Fruit fly (Drosophila melanogaster): ENCODE results near the gene Rab5.

The Rab5 gene

DNA sequence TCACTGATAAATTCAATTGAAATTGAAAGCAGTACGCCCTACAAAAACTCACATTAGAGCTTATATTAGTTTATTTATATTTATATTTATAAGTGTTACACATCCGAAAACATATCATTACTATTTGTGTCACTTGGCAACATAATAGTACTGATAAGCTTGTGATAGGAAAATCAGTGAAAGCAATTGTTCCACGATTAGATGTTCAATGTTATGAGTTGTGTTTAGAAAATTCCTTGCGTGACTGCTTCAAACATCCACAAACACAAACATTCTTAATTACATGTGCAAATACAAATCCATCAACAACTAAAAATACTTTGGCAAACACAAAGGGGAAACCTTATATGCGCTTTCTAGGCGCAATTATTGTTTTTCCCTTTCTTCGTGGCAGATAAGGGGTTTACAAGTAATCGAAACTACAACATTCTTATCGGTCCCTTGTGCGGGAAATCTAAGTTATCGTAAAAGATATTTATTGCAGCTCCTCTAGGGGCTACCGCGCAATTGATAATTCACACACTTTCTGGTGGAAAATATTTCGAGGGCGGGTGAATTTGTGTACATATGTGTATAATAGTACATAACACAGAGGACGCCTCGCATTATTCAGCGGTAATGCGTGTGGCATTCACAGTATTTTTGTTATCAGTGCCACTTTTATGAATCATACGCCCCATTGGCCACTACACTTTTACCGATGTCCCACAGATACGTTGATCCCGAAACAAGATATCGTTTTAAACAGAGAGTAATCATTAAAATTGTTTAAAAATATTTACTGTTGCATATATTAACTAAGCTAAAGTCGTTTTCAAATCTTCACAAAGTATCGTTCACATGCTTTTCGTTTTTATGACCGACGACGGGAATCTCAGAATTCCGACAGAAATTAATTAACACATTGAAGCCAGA is 2.9 kb downstream of the Rab5 start:
- no peak for TF ChIP-seq Dll (optimal IDR thresholded peaks at IDR 0.05)
- no peak for TF ChIP-seq psq (optimal IDR thresholded peaks at IDR 0.05)
- TF ChIP-seq CG8478 (optimal IDR thresholded peaks at IDR 0.05), result no peak
- TF ChIP-seq EcR (GFP tag; optimal IDR thresholded peaks at IDR 0.05), result no peak
- TF ChIP-seq pan (optimal IDR thresholded peaks at IDR 0.05), result no peak
- TF ChIP-seq usp (GFP tag; optimal IDR thresholded peaks at IDR 0.05), result no peak

DNA sequence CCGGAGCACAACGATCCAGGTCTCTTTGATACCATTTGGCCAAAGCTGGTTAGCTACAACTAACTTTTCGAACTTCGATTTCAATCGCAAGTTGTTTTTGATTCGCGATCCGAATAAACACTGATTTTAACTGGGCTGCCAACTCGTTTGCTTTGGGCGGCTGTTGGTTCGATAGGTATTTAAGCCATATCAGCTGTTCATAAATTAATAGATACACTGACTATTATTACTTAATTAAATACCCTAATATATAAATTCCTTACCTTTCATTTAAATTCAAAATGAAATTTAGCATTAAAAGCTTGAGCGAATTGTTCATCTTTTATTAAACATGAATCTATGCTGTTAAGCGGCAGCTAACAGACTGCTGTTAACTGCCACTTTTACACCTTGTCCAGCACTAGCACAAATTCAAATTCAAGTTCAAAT is 7.8 kb downstream of the Rab5 start, which contains the start of gene CG9967:
Gene CG9967 (minus strand): TSS at position 129 of the 429 bp plus-strand sequence.
- TF ChIP-seq Dll (optimal IDR thresholded peaks at IDR 0.05) (no peak), usp (GFP tag; optimal IDR thresholded peaks at IDR 0.05) (no peak), CG8478 (optimal IDR thresholded peaks at IDR 0.05) (no peak), EcR (GFP tag; optimal IDR thresholded peaks at IDR 0.05) (no peak), pan (optimal IDR thresholded peaks at IDR 0.05) (no peak), psq (optimal IDR thresholded peaks at IDR 0.05) (no peak)

DNA sequence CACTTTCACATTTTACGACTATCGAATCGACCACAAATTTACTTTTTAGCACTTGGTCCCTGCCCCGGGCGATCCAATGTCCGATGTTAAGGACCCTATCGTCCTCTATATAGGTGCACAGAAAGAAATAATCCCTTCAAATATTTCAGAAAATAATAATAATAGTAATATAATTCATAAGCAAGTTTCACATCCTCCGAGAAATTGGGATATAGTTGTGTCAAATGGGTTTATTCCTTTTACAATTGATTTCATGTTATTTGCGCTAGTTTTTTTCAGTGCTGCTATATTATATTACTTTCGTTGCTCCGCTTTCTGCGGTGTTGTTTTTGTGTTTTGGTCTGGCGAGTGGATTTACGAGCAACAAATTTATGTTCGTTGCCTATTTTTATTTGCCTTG is 16.6 kb downstream of the Rab5 start:
- no peak for TF ChIP-seq psq (optimal IDR thresholded peaks at IDR 0.05)

DNA sequence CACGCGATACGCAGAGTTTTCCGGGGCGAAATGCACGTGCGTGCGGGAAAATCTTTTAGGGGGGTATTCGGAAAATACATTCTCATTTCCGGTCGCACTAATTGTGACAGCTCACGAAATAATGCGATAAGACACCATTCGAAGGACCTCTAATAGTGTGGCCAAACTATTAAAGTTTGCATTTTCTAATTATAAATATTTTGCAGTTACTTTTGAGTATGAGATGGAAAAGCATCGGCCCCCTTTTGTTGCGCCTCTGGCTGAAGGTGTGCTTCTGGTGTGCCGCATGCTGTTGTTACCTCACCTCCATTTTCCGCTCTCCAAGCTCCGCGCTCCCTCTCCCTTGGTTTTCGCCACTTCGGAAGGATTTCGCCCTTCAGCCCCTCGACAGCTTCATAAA is 50.9 kb downstream of the Rab5 start:
- TF ChIP-seq Dll (optimal IDR thresholded peaks at IDR 0.05) (no peak), CG8478 (optimal IDR thresholded peaks at IDR 0.05) (no peak), EcR (GFP tag; optimal IDR thresholded peaks at IDR 0.05) (no peak)

DNA sequence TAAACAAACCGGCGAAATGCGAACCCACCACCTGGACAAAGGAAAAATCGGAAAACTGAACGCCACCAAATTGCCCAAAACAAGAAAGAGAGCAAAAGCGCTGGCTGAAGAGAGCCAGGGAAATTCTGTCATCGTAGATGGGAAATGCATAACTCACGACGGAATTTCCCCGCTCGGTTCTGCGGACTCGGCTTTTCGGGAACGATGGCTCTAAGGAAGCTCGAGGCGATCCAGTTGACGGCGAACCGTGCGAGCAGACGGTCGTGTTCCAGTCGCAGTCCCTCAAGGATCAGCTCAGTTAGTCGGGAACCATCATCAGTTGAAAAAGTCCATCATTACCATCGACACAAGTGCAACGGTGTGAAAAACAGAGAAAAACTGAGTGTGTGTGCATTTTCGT is 53.6 kb downstream of the Rab5 start, which contains the start of gene eys:
Gene eys (plus strand): TSS at position 232 of the 400 bp plus-strand sequence.
- TF ChIP-seq CG8478 (optimal IDR thresholded peaks at IDR 0.05), result no peak
- no peak for TF ChIP-seq Dll (optimal IDR thresholded peaks at IDR 0.05)
- TF ChIP-seq psq (optimal IDR thresholded peaks at IDR 0.05), result no peak
- TF ChIP-seq pan (optimal IDR thresholded peaks at IDR 0.05), result no peak
- TF ChIP-seq usp (GFP tag; optimal IDR thresholded peaks at IDR 0.05), result no peak
- no peak for TF ChIP-seq EcR (GFP tag; optimal IDR thresholded peaks at IDR 0.05)
